Fruit fly (Drosophila melanogaster) whole organism, wandering third instar larva: ENCODE measurements around the gene CG18404.

Experiments
- CrebA ChIP-seq: fragments of 200-800 bp; sonication (Bioruptor generic); optimal IDR thresholded peaks from 2 replicates; lab custom pipeline; 2016; ENCODE audit warnings: missing biosample characterization, mild to moderate bottlenecking, missing genetic modification characterization, borderline replicate concordance
- Dif ChIP-seq: fragments of 200-275, 200-300 bp; sonication (Bioruptor generic); optimal IDR thresholded peaks from 2 replicates; lab custom pipeline; 2018; ENCODE audit warnings: missing biosample characterization, missing genetic modification characterization; ENCODE audit not compliant: partially characterized antibody

DNA sequence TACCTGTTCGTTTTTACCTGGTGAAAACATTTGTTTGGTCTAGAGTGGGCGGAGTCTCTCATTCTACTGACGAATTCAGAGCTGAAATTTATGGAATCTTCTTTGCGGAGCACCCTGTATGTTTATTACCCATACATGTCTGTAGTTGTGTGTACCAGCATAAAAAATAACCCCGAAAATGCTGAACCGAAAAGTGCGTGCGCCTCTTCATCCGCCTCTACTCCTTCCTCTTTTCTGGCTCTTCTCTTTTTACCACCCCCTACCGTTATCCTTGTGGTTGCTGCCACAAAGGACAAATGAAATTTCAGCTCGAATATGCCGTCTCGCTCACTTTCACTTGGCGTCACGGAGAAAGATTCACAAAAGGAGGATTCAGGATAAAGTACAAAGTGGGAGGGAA, 20.9 kb downstream of the CG18404 start:
- TF ChIP-seq CrebA (GFP tag; lab: Kevin White, UChicago) (no peak), Dif (GFP tag; lab: Kevin White, UChicago) (no peak)
